Worm (Caenorhabditis elegans) whole organism, L1 larva: ENCODE data around the gene B0563.1.
A peak's percentile ranks its signal among the peaks of the same experiment; 100 is the strongest.
"Not testable (repeated sequence)": the region's sequence is repeated elsewhere in the genome, so short reads cannot be mapped to it uniquely, and the experiment has no call there.

ENCODE experiments used
- alr-1 ChIP-seq: fragments of 200-800 bp; sonication (Bioruptor generic); optimal IDR thresholded peaks from 2 replicates; lab custom pipeline; 2018; ENCODE audit warnings: borderline replicate concordance, mild to moderate bottlenecking, missing genetic modification characterization, missing compliant biosample characterization
- blmp-1 ChIP-seq: fragments of 150-350 bp; optimal IDR thresholded peaks from 2 replicates; lab custom pipeline; 2014; ENCODE audit warnings: missing biosample characterization, missing genetic modification characterization
- ceh-8 ChIP-seq: fragments of 200-800 bp; sonication (Bioruptor generic); optimal IDR thresholded peaks from 2 replicates; lab custom pipeline; 2018; ENCODE audit warnings: mild to moderate bottlenecking, missing genetic modification characterization, moderate library complexity, missing compliant biosample characterization
- ceh-88 ChIP-seq: fragments of 200-800 bp; sonication (Bioruptor generic); IDR thresholded peaks from 2 replicates; pipeline ENCODE4 v1.3.6; 2022; ENCODE audit warnings: missing genetic modification characterization, missing compliant biosample characterization
- dsc-1 ChIP-seq: sonication (generic microtip); optimal IDR thresholded peaks from 2 replicates; lab custom pipeline; 2016; ENCODE audit warnings: mild to moderate bottlenecking, missing genetic modification characterization, missing compliant biosample characterization
- efl-1 ChIP-seq, 4 experiments: fragments of 150-350 bp; optimal IDR thresholded peaks in 3 of 4; peaks in 1 of 4; 1 replicate in 1 of 4; 2 replicates in 3 of 4; lab custom pipeline; 2014; ENCODE audit warnings: missing biosample characterization in 2 of 4, missing genetic modification characterization in 2 of 4, missing genetic modification reagents in 2 of 4
- egl-27 ChIP-seq, 2 experiments: fragments of 150-350 bp in 1 of 2; sonication (generic microtip); optimal IDR thresholded peaks; 3 replicates each; lab custom pipeline; 2017 to 2018; ENCODE audit warnings: missing biosample characterization in 2 of 2, missing genetic modification characterization in 2 of 2, missing genetic modification reagents in 2 of 2
- fkh-4 ChIP-seq: sonication (generic microtip); optimal IDR thresholded peaks from 2 replicates; lab custom pipeline; 2016; ENCODE audit warnings: missing compliant biosample characterization, missing genetic modification characterization, borderline replicate concordance
- fos-1 ChIP-seq: fragments of 150-350 bp; optimal IDR thresholded peaks from 2 replicates; lab custom pipeline; 2014; ENCODE audit warnings: missing biosample characterization, missing genetic modification characterization
- grh-1 ChIP-seq: fragments of 200-800 bp; sonication (Bioruptor generic); IDR thresholded peaks from 2 replicates; pipeline ENCODE4 v1.3.6; 2022; ENCODE audit warnings: missing genetic modification reagents, missing genetic modification characterization, missing compliant biosample characterization
- lin-14 ChIP-seq: fragments of 200-800 bp; sonication (Bioruptor generic); optimal IDR thresholded peaks from 2 replicates; lab custom pipeline; 2018; ENCODE audit warnings: mild to moderate bottlenecking, missing genetic modification characterization, moderate library complexity, missing compliant biosample characterization
- nhr-12 ChIP-seq: sonication (generic microtip); optimal IDR thresholded peaks from 2 replicates; lab custom pipeline; 2017; ENCODE audit warnings: missing biosample characterization, missing genetic modification characterization
- nhr-19 ChIP-seq: fragments of 200-800 bp; sonication (Bioruptor generic); conservative IDR thresholded peaks from 2 replicates; pipeline ENCODE4 v1.3.6; 2022; ENCODE audit warnings: missing genetic modification characterization, missing compliant biosample characterization
- nhr-47 ChIP-seq: sonication (generic microtip); optimal IDR thresholded peaks from 2 replicates; lab custom pipeline; 2016; ENCODE audit warnings: mild to moderate bottlenecking, missing genetic modification characterization, moderate library complexity, missing compliant biosample characterization
- nhr-71 ChIP-seq: sonication (generic microtip); optimal IDR thresholded peaks from 2 replicates; lab custom pipeline; 2016; ENCODE audit warnings: mild to moderate bottlenecking, missing genetic modification characterization, moderate library complexity, missing compliant biosample characterization
- nhr-76 ChIP-seq: sonication (generic microtip); optimal IDR thresholded peaks from 2 replicates; lab custom pipeline; 2017; ENCODE audit warnings: missing biosample characterization, missing genetic modification characterization
- nhr-85 ChIP-seq: sonication (generic microtip); peaks from one replicate; lab custom pipeline; 2016; ENCODE audit warnings: missing genetic modification characterization, inconsistent platforms, missing compliant biosample characterization
- nhr-90 ChIP-seq: sonication (generic microtip); optimal IDR thresholded peaks from 2 replicates; lab custom pipeline; 2016; ENCODE audit warnings: mild to moderate bottlenecking, missing genetic modification characterization, missing compliant biosample characterization; ENCODE audit not compliant: poor library complexity
- pag-3 ChIP-seq: sonication (generic microtip); optimal IDR thresholded peaks from 2 replicates; lab custom pipeline; 2017; ENCODE audit warnings: missing genetic modification characterization, mild to moderate bottlenecking, missing compliant biosample characterization, antibody characterized with exemption, borderline replicate concordance; ENCODE audit not compliant: insufficient read depth
- swsn-7 ChIP-seq: sonication (generic microtip); optimal IDR thresholded peaks from 2 replicates; lab custom pipeline; 2016; ENCODE audit warnings: missing genetic modification characterization, missing compliant biosample characterization
- unc-30 ChIP-seq: sonication (generic microtip); optimal IDR thresholded peaks from 2 replicates; lab custom pipeline; 2017; ENCODE audit warnings: missing biosample characterization, missing genetic modification characterization
- unc-86 ChIP-seq: sonication (generic microtip); optimal IDR thresholded peaks from 2 replicates; lab custom pipeline; 2016; ENCODE audit warnings: missing genetic modification characterization, missing compliant biosample characterization
- vab-15 ChIP-seq: sonication (generic microtip); optimal IDR thresholded peaks from 2 replicates; lab custom pipeline; 2017; ENCODE audit warnings: missing genotype, mild to moderate bottlenecking, missing genetic modification characterization, missing compliant biosample characterization
- ztf-11 ChIP-seq, 2 experiments: sonication (generic microtip); optimal IDR thresholded peaks; 2 replicates each; lab custom pipeline; 2016 to 2017; ENCODE audit warnings: missing genetic modification characterization in 2 of 2, missing biosample characterization in 1 of 2, missing compliant biosample characterization in 1 of 2
- ztf-4 ChIP-seq: fragments of 150-350 bp; optimal IDR thresholded peaks from 2 replicates; lab custom pipeline; 2014; ENCODE audit warnings: missing biosample characterization, missing genetic modification characterization

The B0563.1 gene

ce11 chrX:9194081-9194480 lies 22.7 kb downstream of the B0563.1 start:
- TF ChIP-seq efl-1 (optimal IDR thresholded peaks at IDR 0.05; lab: Kevin White, UChicago) (no peak), efl-1 (GFP tag; optimal IDR thresholded peaks at IDR 0.05 in 1 of 2; lab: Kevin White, UChicago) (peak in 1 of 2 experiments; percentile 16), egl-27 (tag; optimal IDR thresholded peaks at IDR 0.05; lab: Kevin White, UChicago) (no peak), nhr-12 (no peak), alr-1 (tag; lab: Kevin White, UChicago) (no peak)
- TF ChIP-seq, all 84 proteins: peak for 1

ce11 chrX:9195375-9196098 lies 24.2 kb downstream of the B0563.1 start:
- TF ChIP-seq blmp-1 (tag; lab: Kevin White, UChicago) = no peak
- no peak for TF ChIP-seq efl-1 (optimal IDR thresholded peaks at IDR 0.05; lab: Kevin White, UChicago)
- peak in 1 of 2 experiments; percentile 55 for TF ChIP-seq efl-1 (GFP tag; optimal IDR thresholded peaks at IDR 0.05 in 1 of 2; lab: Kevin White, UChicago)

- not testable (repeated sequence) for TF ChIP-seq fkh-4 (tag; lab: Kevin White, UChicago); ztf-4 (tag; lab: Kevin White, UChicago); dsc-1
- TF ChIP-seq, all 84 proteins: peak for 0; not testable (repeated sequence) for 84
Observed at ce11 chrX:9203468-9203867, 32.1 kb downstream of the B0563.1 start, which contains the start of gene crb-3. crb-3 (plus strand) TSS chrX:9203768.

ce11 chrX:9204986-9205385 lies 33.6 kb downstream of the B0563.1 start:
- TF ChIP-seq blmp-1 (tag; lab: Kevin White, UChicago) (peak; percentile 80), nhr-85 (tag; lab: Kevin White, UChicago) (peak; percentile 55), ceh-8 (no peak), lin-14 (GFP tag; lab: Kevin White, UChicago) (peak; percentile 17)

- TF ChIP-seq vab-15 (tag; lab: Kevin White, UChicago) (no peak), blmp-1 (tag; lab: Kevin White, UChicago) (peak; percentile 8)
- TF ChIP-seq, all 84 proteins: peak for 1
Observed at ce11 chrX:9206731-9207130, 35.4 kb downstream of the B0563.1 start.

ce11 chrX:9208492-9208891 lies 37.2 kb downstream of the B0563.1 start:
- TF ChIP-seq fos-1 (no peak), pag-3 (tag; lab: Kevin White, UChicago) (no peak), nhr-19 (GFP tag; lab: Robert Waterston, UW) (no peak), lin-14 (GFP tag; lab: Kevin White, UChicago) (no peak), efl-1 (optimal IDR thresholded peaks at IDR 0.05; lab: Kevin White, UChicago) (no peak), efl-1 (GFP tag; optimal IDR thresholded peaks at IDR 0.05 in 1 of 2; lab: Kevin White, UChicago) (no peak), nhr-90 (tag; lab: Kevin White, UChicago) (no peak), unc-30 (tag; lab: Kevin White, UChicago) (no peak), nhr-71 (tag; lab: Kevin White, UChicago) (no peak), swsn-7 (tag; lab: Kevin White, UChicago) (no peak), grh-1 (GFP tag; lab: Robert Waterston, UW) (no peak), nhr-47 (tag; lab: Kevin White, UChicago) (no peak), nhr-76 (tag; lab: Kevin White, UChicago) (no peak), ceh-88 (GFP tag; lab: Robert Waterston, UW) (no peak), unc-86 (tag; lab: Kevin White, UChicago) (no peak)

ce11 chrX:9208933-9209332 lies 37.6 kb downstream of the B0563.1 start:
- no peak for TF ChIP-seq grh-1 (GFP tag; lab: Robert Waterston, UW)
- no peak for TF ChIP-seq nhr-19 (GFP tag; lab: Robert Waterston, UW)
- no peak for TF ChIP-seq ztf-11 (tag; optimal IDR thresholded peaks at IDR 0.05; lab: Kevin White, UChicago)
- TF ChIP-seq efl-1 (optimal IDR thresholded peaks at IDR 0.05; lab: Kevin White, UChicago) = no peak
- TF ChIP-seq efl-1 (GFP tag; optimal IDR thresholded peaks at IDR 0.05 in 1 of 2; lab: Kevin White, UChicago) = no peak
- TF ChIP-seq, all 84 proteins: peak for 0
